Worm (Caenorhabditis elegans): ENCODE measurements around the gene dmsr-9.

dmsr-9 gene

DNA sequence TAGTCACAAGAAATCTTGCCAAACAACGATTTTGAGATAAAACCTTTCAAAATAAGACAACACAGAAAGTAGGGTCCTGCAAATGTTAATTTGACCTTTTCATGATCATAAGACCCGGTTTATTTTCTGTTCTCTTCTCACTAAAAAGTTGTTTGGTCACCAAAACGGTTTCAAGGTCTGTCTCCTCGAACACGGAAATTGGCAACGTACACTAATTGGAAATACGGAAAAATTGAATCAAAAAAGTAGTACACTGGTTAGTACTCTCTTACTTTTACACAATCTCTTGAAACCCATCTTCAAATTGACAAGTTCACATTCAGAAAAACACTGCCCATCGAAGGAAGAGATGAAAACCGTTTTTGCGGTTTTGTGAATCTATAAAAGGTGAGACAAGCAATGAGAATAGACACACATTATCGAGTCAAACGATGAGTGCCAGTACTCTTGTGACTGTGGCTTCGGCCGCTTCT is 31.3 kb upstream of the dmsr-9 start, which contains the start of gene col-142:
TSS of gene col-142 (plus strand) at position 423 of the 473 bp plus-strand sequence.
- TF ChIP-seq xbp-1 (tag; optimal IDR thresholded peaks at IDR 0.05): no peak
- TF ChIP-seq lin-14 (GFP tag; optimal IDR thresholded peaks at IDR 0.05): peak; percentile 64
- TF ChIP-seq fkh-8 (tag; optimal IDR thresholded peaks at IDR 0.05): no peak
- peak; percentile 84 for TF ChIP-seq nhr-85 (tag)

DNA sequence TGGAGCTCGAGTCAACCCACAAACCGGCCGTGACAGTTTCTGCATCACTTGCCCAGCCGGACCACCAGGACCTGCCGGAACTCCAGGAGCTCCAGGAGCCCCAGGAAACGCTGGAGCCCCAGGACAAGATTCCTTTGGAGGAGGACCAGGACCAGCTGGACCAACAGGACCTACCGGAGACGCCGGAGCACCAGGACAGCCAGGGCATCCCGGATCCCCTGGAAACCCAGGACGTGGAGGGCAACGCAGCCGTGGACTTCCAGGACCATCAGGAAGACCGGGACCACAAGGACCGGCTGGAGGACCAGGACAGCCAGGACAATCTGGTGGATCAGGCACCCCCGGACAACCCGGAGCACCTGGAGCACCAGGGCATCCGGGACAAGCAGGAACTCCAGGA is 30.6 kb upstream of the dmsr-9 start:
- TF ChIP-seq hlh-4 (tag; optimal IDR thresholded peaks at IDR 0.05) (no peak), xbp-1 (tag; optimal IDR thresholded peaks at IDR 0.05) (no peak), ceh-90 (tag; optimal IDR thresholded peaks at IDR 0.05) (no peak), ceh-8 (GFP tag; optimal IDR thresholded peaks at IDR 0.05) (peak; percentile 45)

DNA sequence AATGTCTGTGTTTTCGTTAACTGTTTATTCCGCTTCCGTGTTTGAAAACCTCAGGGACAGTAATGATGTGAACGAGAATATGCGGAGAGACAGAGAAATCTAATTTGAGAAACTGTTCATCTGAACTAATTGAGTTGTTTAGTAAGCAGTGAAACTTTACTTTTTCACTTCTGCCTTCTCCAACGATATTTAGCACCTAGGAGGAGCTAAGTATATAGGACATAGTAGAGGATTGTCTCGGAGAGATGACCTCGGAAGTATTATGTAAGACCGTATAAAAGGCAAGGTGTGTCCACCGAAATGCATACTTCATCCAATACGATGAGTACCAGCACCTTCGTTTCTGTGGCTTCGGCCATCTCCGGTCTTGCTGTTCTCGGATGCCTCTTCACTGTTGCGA is 29.9 kb upstream of the dmsr-9 start, which contains the start of gene col-141:
TSS of gene col-141 (plus strand) at position 301 of the 400 bp plus-strand sequence.
- TF ChIP-seq skn-1 (tag; optimal IDR thresholded peaks at IDR 0.05) (no peak), tlp-1 (tag; optimal IDR thresholded peaks at IDR 0.05) (no peak), efl-1 (optimal IDR thresholded peaks at IDR 0.05) (no peak), efl-1 (GFP tag; optimal IDR thresholded peaks at IDR 0.05 in 1 of 2) (peak in 1 of 2 experiments; percentile 9), lsy-2 (tag; optimal IDR thresholded peaks at IDR 0.05) (no peak)

DNA sequence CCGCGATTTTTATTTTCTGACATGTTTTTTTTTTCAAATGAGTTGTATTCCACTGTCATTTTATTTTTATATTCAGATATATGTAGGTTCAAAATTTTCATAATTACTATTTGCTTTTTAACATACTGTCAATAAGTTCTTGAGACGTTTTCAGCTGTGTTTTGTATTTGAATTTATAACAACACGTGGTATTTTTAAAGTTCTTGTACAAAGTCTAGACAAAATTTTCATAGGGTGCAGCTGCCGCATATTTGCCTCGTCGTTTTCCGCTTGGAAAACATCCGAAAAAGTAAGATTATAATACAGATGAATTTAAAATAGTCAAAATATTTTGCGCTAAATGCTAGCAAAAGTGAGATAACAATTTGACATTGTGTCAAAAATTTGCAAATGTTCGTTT is 29.3 kb upstream of the dmsr-9 start, which contains the start of gene dmsr-15:
TSS of gene dmsr-15 (minus strand) at position 101 of the 400 bp plus-strand sequence.
- TF ChIP-seq fkh-8 (tag; optimal IDR thresholded peaks at IDR 0.05): no peak
- no peak for TF ChIP-seq dpl-1 (GFP tag; optimal IDR thresholded peaks at IDR 0.05)
- no peak for TF ChIP-seq grh-1 (GFP tag; IDR thresholded peaks at IDR 0.05)
- no peak for TF ChIP-seq fkh-10 (GFP tag; optimal IDR thresholded peaks at IDR 0.05)
- TF ChIP-seq zip-4 (GFP tag; optimal IDR thresholded peaks at IDR 0.05): no peak
- TF ChIP-seq nhr-77 (tag; optimal IDR thresholded peaks at IDR 0.05): no peak
- TF ChIP-seq pax-3 (tag; optimal IDR thresholded peaks at IDR 0.05): no peak
- no peak for TF ChIP-seq swsn-7 (tag; optimal IDR thresholded peaks at IDR 0.05)

DNA sequence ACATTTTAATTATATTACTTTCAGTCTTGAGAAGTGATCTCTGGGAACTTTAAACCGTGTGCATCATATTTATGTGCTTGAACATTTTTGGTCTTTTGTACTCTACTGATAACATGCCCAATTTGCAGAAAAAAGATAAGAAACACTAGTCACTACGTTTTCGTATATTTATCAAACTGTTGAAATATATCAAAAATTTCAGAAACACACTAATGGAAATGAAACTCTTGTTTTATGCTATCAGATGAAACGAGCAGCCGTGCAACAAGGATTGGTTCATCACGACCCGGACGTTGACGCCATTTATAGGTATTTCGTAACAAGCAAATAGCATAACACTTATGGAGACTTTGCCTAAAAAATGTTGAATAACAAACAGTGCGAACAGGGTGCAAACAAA is 24.0 kb upstream of the dmsr-9 start:
- no peak for TF ChIP-seq nhr-19 (GFP tag; conservative IDR thresholded peaks at IDR 0.05)
- no peak for TF ChIP-seq nhr-28 (tag; optimal IDR thresholded peaks at IDR 0.05)
- TF ChIP-seq nhr-20 (tag; optimal IDR thresholded peaks at IDR 0.05): peak; percentile 6
- no peak for TF ChIP-seq mdl-1 (tag; optimal IDR thresholded peaks at IDR 0.05)
- TF ChIP-seq elt-2 (tag; optimal IDR thresholded peaks at IDR 0.05): peak; percentile 89
- TF ChIP-seq ztf-4 (tag; optimal IDR thresholded peaks at IDR 0.05): no peak
- no peak for TF ChIP-seq nhr-47 (tag; optimal IDR thresholded peaks at IDR 0.05)
- TF ChIP-seq grh-1 (GFP tag; IDR thresholded peaks at IDR 0.05): no peak
- TF ChIP-seq rnt-1 (tag; optimal IDR thresholded peaks at IDR 0.05): no peak
- peak in 1 of 2 experiments; percentile 10 for TF ChIP-seq lin-35 (GFP tag; optimal IDR thresholded peaks at IDR 0.05)
- TF ChIP-seq nhr-90 (tag; optimal IDR thresholded peaks at IDR 0.05; ENCODE audit: poor library complexity): no peak
- TF ChIP-seq nhr-11 (tag; optimal IDR thresholded peaks at IDR 0.05): no peak

DNA sequence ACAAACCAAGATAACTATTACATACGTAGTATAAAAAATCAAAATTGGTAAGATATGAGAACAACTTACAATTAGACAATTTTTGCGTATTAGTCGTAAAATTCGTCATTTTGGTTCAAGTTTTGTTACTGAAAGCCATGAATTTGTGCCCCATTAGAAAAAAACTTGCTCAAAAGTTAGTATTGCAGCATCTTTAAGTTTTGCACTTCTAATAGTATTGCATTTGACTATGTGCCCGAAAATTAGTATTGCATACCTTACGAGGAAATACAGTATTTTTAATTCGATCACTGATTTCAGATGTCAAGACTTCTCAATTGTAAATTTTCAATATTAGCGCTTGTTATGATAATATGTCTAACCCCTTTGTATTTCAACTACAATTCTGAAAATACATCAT is 22.0 kb upstream of the dmsr-9 start, which contains the start of gene T15B7.8:
TSS of gene T15B7.8 (plus strand) at position 301 of the 400 bp plus-strand sequence.
- no peak for TF ChIP-seq unc-130 (tag; optimal IDR thresholded peaks at IDR 0.05)
- TF ChIP-seq hlh-17 (GFP tag; optimal IDR thresholded peaks at IDR 0.05; ENCODE audit: borderline replicate concordance): no peak
- TF ChIP-seq aly-2 (tag; optimal IDR thresholded peaks at IDR 0.05): no peak
- no peak for TF ChIP-seq isw-1 (GFP tag; IDR thresholded peaks at IDR 0.05)
- no peak for TF ChIP-seq unc-62 (GFP tag; optimal IDR thresholded peaks at IDR 0.05)
- no peak for TF ChIP-seq mep-1 (tag; optimal IDR thresholded peaks at IDR 0.05)
- TF ChIP-seq unc-86 (tag; optimal IDR thresholded peaks at IDR 0.05): no peak
- TF ChIP-seq hlh-4 (tag; optimal IDR thresholded peaks at IDR 0.05): no peak
- no peak for TF ChIP-seq fkh-4 (tag; optimal IDR thresholded peaks at IDR 0.05; ENCODE audit: borderline replicate concordance)
- TF ChIP-seq egl-13 (tag; optimal IDR thresholded peaks at IDR 0.05): no peak

All from whole organism, L1 larva.